Worm (Caenorhabditis elegans) whole organism, young adult: Measurements from ENCODE around the gene C17H11.1.

ENCODE experiments used
- B0261.1 ChIP-seq: sonication (generic microtip); optimal IDR thresholded peaks from 2 replicates; lab custom pipeline; 2016; ENCODE audit warnings: mild to moderate bottlenecking, missing genetic modification characterization, moderate library complexity, missing compliant biosample characterization
- F22D6.2 ChIP-seq: sonication (generic microtip); optimal IDR thresholded peaks from 2 replicates; lab custom pipeline; 2016; ENCODE audit warnings: mild to moderate bottlenecking, missing genetic modification characterization, missing compliant biosample characterization
- F39B2.1 ChIP-seq: fragments of 200-800 bp; sonication (Bioruptor generic); IDR thresholded peaks from 2 replicates; pipeline ENCODE4 v1.3.6; 2022; ENCODE audit warnings: missing genetic modification reagents, missing genetic modification characterization, missing compliant biosample characterization
- F49E8.2 ChIP-seq: sonication (generic microtip); optimal IDR thresholded peaks from 3 replicates; lab custom pipeline; 2017; ENCODE audit warnings: missing genetic modification characterization, mild to moderate bottlenecking, missing compliant biosample characterization, antibody characterized with exemption, moderate library complexity; ENCODE audit not compliant: insufficient read depth
- K12H6.12 ChIP-seq: fragments of 200-800 bp; sonication (Bioruptor generic); optimal IDR thresholded peaks from 2 replicates; lab custom pipeline; 2018; ENCODE audit warnings: mild to moderate bottlenecking, missing genetic modification characterization, missing compliant biosample characterization
- Y67H2A.10 ChIP-seq: fragments of 200-800 bp; sonication (Bioruptor generic); conservative IDR thresholded peaks from 2 replicates; pipeline ENCODE4 v1.3.6; 2022; ENCODE audit warnings: missing genetic modification reagents, missing genetic modification characterization, missing compliant biosample characterization
- ZK185.1 ChIP-seq: sonication (generic microtip); optimal IDR thresholded peaks from 2 replicates; lab custom pipeline; 2016; ENCODE audit warnings: mild to moderate bottlenecking, missing genetic modification characterization, missing compliant biosample characterization; ENCODE audit not compliant: poor library complexity, severe bottlenecking
- akir-1 ChIP-seq: fragments of 200-800 bp; sonication (Bioruptor generic); optimal IDR thresholded peaks from 2 replicates; lab custom pipeline; 2018; ENCODE audit warnings: mild to moderate bottlenecking, missing genetic modification characterization, moderate library complexity, missing compliant biosample characterization
- atf-7 ChIP-seq: sonication (generic microtip); optimal IDR thresholded peaks from 2 replicates; lab custom pipeline; 2017; ENCODE audit warnings: mild to moderate bottlenecking, missing genetic modification characterization, missing compliant biosample characterization
- attf-3 ChIP-seq: fragments of 200-800 bp; sonication (Bioruptor generic); conservative IDR thresholded peaks from 2 replicates; pipeline ENCODE4 v1.3.6; 2022; ENCODE audit warnings: missing genetic modification reagents, missing genetic modification characterization, missing compliant biosample characterization
- bed-1 ChIP-seq: fragments of 200-800 bp; sonication (Bioruptor generic); IDR thresholded peaks from 2 replicates; pipeline ENCODE4 v1.3.6; 2022; ENCODE audit warnings: missing genetic modification reagents, missing genetic modification characterization, missing compliant biosample characterization
- ceh-27 ChIP-seq: fragments of 200-800 bp; sonication (Bioruptor generic); optimal IDR thresholded peaks from 2 replicates; lab custom pipeline; 2018; ENCODE audit warnings: mild to moderate bottlenecking, missing genetic modification characterization, moderate library complexity, missing compliant biosample characterization
- chd-7 ChIP-seq: sonication (generic microtip); optimal IDR thresholded peaks from 2 replicates; lab custom pipeline; 2016; ENCODE audit warnings: mild to moderate bottlenecking, missing genetic modification characterization, moderate library complexity, missing compliant biosample characterization
- egl-44 ChIP-seq: fragments of 200-800 bp; sonication (Bioruptor generic); IDR thresholded peaks from 2 replicates; pipeline ENCODE4 v1.3.6; 2022; ENCODE audit warnings: missing genetic modification reagents, missing genetic modification characterization, missing compliant biosample characterization
- egrh-3 ChIP-seq: fragments of 200-800 bp; sonication (Bioruptor generic); IDR thresholded peaks from 2 replicates; pipeline ENCODE4 v1.3.6; 2022; ENCODE audit warnings: missing genetic modification reagents, missing genetic modification characterization, missing compliant biosample characterization
- ets-4 ChIP-seq: fragments of 200-800 bp; sonication (Bioruptor generic); optimal IDR thresholded peaks from 2 replicates; lab custom pipeline; 2018; ENCODE audit warnings: mild to moderate bottlenecking, missing genetic modification characterization, missing compliant biosample characterization
- let-607 ChIP-seq, 2 experiments: fragments of 200-800 bp in 1 of 2; sonication (Bioruptor generic) in 1 of 2; sonication (generic microtip) in 1 of 2; optimal IDR thresholded peaks; 2 replicates each; lab custom pipeline; 2016 to 2018; ENCODE audit warnings: mild to moderate bottlenecking in 2 of 2, missing compliant biosample characterization in 2 of 2, missing genetic modification characterization in 2 of 2, moderate library complexity in 2 of 2, missing genotype in 1 of 2
- lin-26 ChIP-seq: fragments of 200-800 bp; sonication (Bioruptor generic); IDR thresholded peaks from 2 replicates; pipeline ENCODE4 v1.3.6; 2022; ENCODE audit warnings: missing genetic modification reagents, missing genetic modification characterization, missing compliant biosample characterization
- lin-54 ChIP-seq: fragments of 200-800 bp; sonication (Bioruptor generic); optimal IDR thresholded peaks from 2 replicates; lab custom pipeline; 2018; ENCODE audit warnings: mild to moderate bottlenecking, missing genetic modification characterization, missing compliant biosample characterization
- mel-28 ChIP-seq: sonication (generic microtip); optimal IDR thresholded peaks from 2 replicates; lab custom pipeline; 2016; ENCODE audit warnings: borderline replicate concordance, mild to moderate bottlenecking, missing genetic modification characterization, missing compliant biosample characterization
- nfyb-1 ChIP-seq: fragments of 200-800 bp; sonication (Bioruptor generic); IDR thresholded peaks from 2 replicates; pipeline ENCODE4 v1.3.6; 2022; ENCODE audit warnings: missing genetic modification reagents, missing genetic modification characterization, missing compliant biosample characterization
- nhr-120 ChIP-seq: fragments of 200-800 bp; sonication (Bioruptor generic); IDR thresholded peaks from 2 replicates; pipeline ENCODE4 v1.3.6; 2022; ENCODE audit warnings: missing genetic modification characterization, missing compliant biosample characterization
- nhr-27 ChIP-seq: fragments of 200-800 bp; sonication (Bioruptor generic); optimal IDR thresholded peaks from 2 replicates; lab custom pipeline; 2018; ENCODE audit warnings: mild to moderate bottlenecking, missing genetic modification characterization, moderate library complexity, missing compliant biosample characterization
- pbrm-1 ChIP-seq: fragments of 200-800 bp; sonication (Bioruptor generic); IDR thresholded peaks from 2 replicates; pipeline ENCODE4 v1.3.6; 2022; ENCODE audit warnings: missing genetic modification reagents, missing genetic modification characterization, missing compliant biosample characterization
- pha-4 ChIP-seq: fragments of 150-350 bp; sonication (generic microtip); optimal IDR thresholded peaks from 2 replicates; lab custom pipeline; 2014; ENCODE audit warnings: missing biosample characterization, missing genetic modification reagents, missing genetic modification characterization
- snpc-1.1 ChIP-seq: sonication (generic microtip); optimal IDR thresholded peaks from 2 replicates; lab custom pipeline; 2017; ENCODE audit warnings: missing genetic modification characterization, mild to moderate bottlenecking, missing compliant biosample characterization, antibody characterized with exemption, moderate library complexity, missing genotype, missing genetic modification reagents; ENCODE audit not compliant: insufficient read depth
- snpc-3.4 ChIP-seq: sonication (generic microtip); optimal IDR thresholded peaks from 2 replicates; lab custom pipeline; 2017; ENCODE audit warnings: missing genetic modification characterization, mild to moderate bottlenecking, missing compliant biosample characterization, antibody characterized with exemption, moderate library complexity, missing genotype, missing genetic modification reagents
- somi-1 ChIP-seq: fragments of 200-800 bp; sonication (Bioruptor generic); optimal IDR thresholded peaks from 2 replicates; lab custom pipeline; 2018; ENCODE audit warnings: mild to moderate bottlenecking, missing genetic modification characterization, missing compliant biosample characterization
- tbp1 ChIP-seq: fragments of 200-800 bp; sonication (Bioruptor generic); optimal IDR thresholded peaks from 2 replicates; lab custom pipeline; 2018; ENCODE audit warnings: mild to moderate bottlenecking, missing genetic modification characterization, missing compliant biosample characterization
- tlf-1 ChIP-seq: fragments of 200-800 bp; sonication (Bioruptor generic); optimal IDR thresholded peaks from 2 replicates; lab custom pipeline; 2018; ENCODE audit warnings: mild to moderate bottlenecking, missing genetic modification characterization, missing compliant biosample characterization
- unc-130 ChIP-seq: sonication (generic microtip); optimal IDR thresholded peaks from 2 replicates; lab custom pipeline; 2016; ENCODE audit warnings: missing genetic modification reagents, missing genetic modification characterization, missing compliant biosample characterization
- zfh-2 ChIP-seq: fragments of 200-800 bp; sonication (Bioruptor generic); conservative IDR thresholded peaks from 2 replicates; pipeline ENCODE4 v1.3.6; 2022; ENCODE audit warnings: missing genetic modification reagents, missing genetic modification characterization, missing compliant biosample characterization
- ztf-25 ChIP-seq: fragments of 200-800 bp; sonication (Bioruptor generic); IDR thresholded peaks from 2 replicates; pipeline ENCODE4 v1.3.6; 2022; ENCODE audit warnings: missing genetic modification reagents, missing genetic modification characterization, missing compliant biosample characterization

C17H11.1 gene

ce11 chrX:8158975-8159813 lies 14.5 kb upstream of the C17H11.1 start, which contains the start of gene hil-3:
Gene hil-3 (plus strand): TSS chrX:8159169.
- no peak for TF ChIP-seq lin-26 (GFP tag; lab: Robert Waterston, UW)
- peak; percentile 11 for TF ChIP-seq ceh-27
- TF ChIP-seq pbrm-1 (GFP tag; lab: Robert Waterston, UW), result peak; percentile 43; the same call in 1 of the 2 replicates
- 0 out of 2 replicates have a peak, but pooled peaks have one; percentile 5 for TF ChIP-seq ztf-25 (GFP tag; lab: Robert Waterston, UW)
- peak; percentile 64 for TF ChIP-seq zfh-2 (GFP tag; lab: Robert Waterston, UW)
- no peak for TF ChIP-seq F22D6.2
- no peak for TF ChIP-seq let-607 (tag; optimal IDR thresholded peaks at IDR 0.05; lab: Kevin White, UChicago)
- TF ChIP-seq egrh-3, result peak; percentile 32; the same call in 1 of the 2 replicates
- TF ChIP-seq tbp1 (GFP tag; lab: Kevin White, UChicago), result peak; percentile 29
- TF ChIP-seq lin-54 (GFP tag; lab: Kevin White, UChicago), result no peak
- 0 out of 2 replicates have a peak, but pooled peaks have one; percentile 17 for TF ChIP-seq nhr-120 (GFP tag; lab: Robert Waterston, UW)
- peak; percentile 98 for TF ChIP-seq F39B2.1 (GFP tag; lab: Robert Waterston, UW)
- no peak for TF ChIP-seq B0261.1 (tag; lab: Kevin White, UChicago)
- 0 out of 2 replicates have a peak, but pooled peaks have one; percentile 53 for TF ChIP-seq bed-1 (GFP tag; lab: Robert Waterston, UW)

ce11 chrX:8160016-8160415 lies 13.7 kb upstream of the C17H11.1 start:
- TF ChIP-seq nhr-27 (no peak), Y67H2A.10 (GFP tag; lab: Robert Waterston, UW) (no peak), mel-28 (tag; lab: Kevin White, UChicago) (no peak), tlf-1 (GFP tag; lab: Kevin White, UChicago) (no peak), ZK185.1 (tag; lab: Kevin White, UChicago) (no peak), nfyb-1 (GFP tag; lab: Robert Waterston, UW) (no peak), F49E8.2 (no peak), ceh-27 (peak; percentile 47), K12H6.12 (tag; lab: Kevin White, UChicago) (peak; percentile 54), snpc-1.1 (tag; lab: Kevin White, UChicago) (no peak), chd-7 (tag; lab: Kevin White, UChicago) (no peak), pha-4 (tag; lab: Kevin White, UChicago) (no peak), attf-3 (no peak), atf-7 (tag; lab: Kevin White, UChicago) (no peak), egl-44 (no peak), snpc-3.4 (tag; lab: Kevin White, UChicago) (no peak), ets-4 (GFP tag; lab: Kevin White, UChicago) (no peak)

- TF ChIP-seq akir-1 (GFP tag; lab: Kevin White, UChicago) (no peak), somi-1 (GFP tag; lab: Kevin White, UChicago) (no peak), unc-130 (GFP tag; lab: Kevin White, UChicago) (no peak)
Observed at ce11 chrX:8162793-8163192, 10.9 kb upstream of the C17H11.1 start, which contains the start of gene F22F1.3. Gene F22F1.3 (minus strand): TSS chrX:8163073.
